Fruit fly (Drosophila melanogaster) whole organism, embryonic: ENCODE results near the gene Tyler.

ENCODE experiments used
- Ada2b ChIP-seq: fragments of 200-800 bp; sonication (Bioruptor generic); IDR thresholded peaks from 2 replicates; pipeline ENCODE4 v1.3.6; 2022; ENCODE audit warnings: missing biosample characterization, missing genetic modification characterization
- B-H1 ChIP-seq: fragments of 200-800 bp; sonication (Bioruptor generic); IDR thresholded peaks from 3 replicates; pipeline ENCODE4 v1.3.6; 2022; ENCODE audit warnings: missing biosample characterization, missing genetic modification characterization
- CG11560 ChIP-seq: fragments of 200-800 bp; sonication (Bioruptor generic); IDR thresholded peaks from 3 replicates; pipeline ENCODE4 v1.3.6; 2022; ENCODE audit warnings: missing biosample characterization, missing genetic modification characterization
- CG12219 ChIP-seq: fragments of 200-800 bp; sonication (Bioruptor generic); optimal IDR thresholded peaks from 3 replicates; lab custom pipeline; 2018; ENCODE audit warnings: missing biosample characterization, mild to moderate bottlenecking, missing genetic modification characterization
- CG14710 ChIP-seq: fragments of 200-800 bp; sonication (Bioruptor generic); optimal IDR thresholded peaks from 3 replicates; lab custom pipeline; 2019; ENCODE audit warnings: missing biosample characterization, mild to moderate bottlenecking, missing genetic modification characterization, moderate library complexity
- CG17385 ChIP-seq: fragments of 200-800 bp; sonication (Bioruptor generic); optimal IDR thresholded peaks from 3 replicates; lab custom pipeline; 2018; ENCODE audit warnings: missing biosample characterization, mild to moderate bottlenecking, missing genetic modification characterization
- CG17912 ChIP-seq: fragments of 200-800 bp; sonication (Bioruptor generic); optimal IDR thresholded peaks from 2 replicates; lab custom pipeline; 2018; ENCODE audit warnings: missing biosample characterization, mild to moderate bottlenecking, missing genetic modification characterization
- CG18764 ChIP-seq: fragments of 200-800 bp; sonication (Bioruptor generic); optimal IDR thresholded peaks from 3 replicates; lab custom pipeline; 2016; ENCODE audit warnings: missing biosample characterization, missing genetic modification characterization
- CG31388 ChIP-seq: fragments of 200-800 bp; sonication (Bioruptor generic); optimal IDR thresholded peaks from 2 replicates; lab custom pipeline; 2016; ENCODE audit warnings: missing biosample characterization, missing genetic modification characterization
- CG3163 ChIP-seq: fragments of 200-800 bp; sonication (Bioruptor generic); optimal IDR thresholded peaks from 3 replicates; lab custom pipeline; 2016; ENCODE audit warnings: missing biosample characterization, missing genetic modification characterization
- CG3838 ChIP-seq: fragments of 200-800 bp; sonication (Bioruptor generic); optimal IDR thresholded peaks from 3 replicates; lab custom pipeline; 2016; ENCODE audit warnings: missing biosample characterization, missing genetic modification characterization
- CG4282 ChIP-seq: fragments of 200-800 bp; sonication (Bioruptor generic); optimal IDR thresholded peaks from 2 replicates; lab custom pipeline; 2016; ENCODE audit warnings: missing biosample characterization, missing genetic modification characterization
- CG43689 ChIP-seq: fragments of 200-800 bp; sonication (Bioruptor generic); IDR thresholded peaks from 2 replicates; pipeline ENCODE4 v1.3.6; 2022; ENCODE audit warnings: missing biosample characterization, missing genetic modification characterization
- CG4617 ChIP-seq: fragments of 200-800 bp; sonication (Bioruptor generic); optimal IDR thresholded peaks from 3 replicates; lab custom pipeline; 2016; ENCODE audit warnings: missing biosample characterization, missing genetic modification characterization, borderline replicate concordance
- CG6254 ChIP-seq: fragments of 200-800 bp; sonication (Bioruptor generic); optimal IDR thresholded peaks from 3 replicates; lab custom pipeline; 2017; ENCODE audit warnings: mild to moderate bottlenecking, missing biosample characterization, missing genetic modification reagents, missing genetic modification characterization
- CG6854 ChIP-seq: fragments of 200-800 bp; sonication (Bioruptor generic); optimal IDR thresholded peaks from 3 replicates; lab custom pipeline; 2017; ENCODE audit warnings: missing biosample characterization, mild to moderate bottlenecking, missing genetic modification characterization
- CG7357 ChIP-seq: fragments of 200-800 bp; sonication (Bioruptor generic); IDR thresholded peaks from 3 replicates; pipeline ENCODE4 v1.3.6; 2022; ENCODE audit warnings: missing biosample characterization, missing genetic modification characterization
- CG7839 ChIP-seq: fragments of 200-800 bp; sonication (Bioruptor generic); optimal IDR thresholded peaks from 3 replicates; lab custom pipeline; 2018; ENCODE audit warnings: missing biosample characterization, mild to moderate bottlenecking, missing genetic modification characterization, moderate library complexity
- CG8089 ChIP-seq: fragments of 200-800 bp; sonication (Bioruptor generic); optimal IDR thresholded peaks from 3 replicates; lab custom pipeline; 2016; ENCODE audit warnings: missing biosample characterization, missing genetic modification characterization
- CG8290 ChIP-seq, 3 experiments: fragments of 200-800 bp; sonication (Bioruptor generic); optimal IDR thresholded peaks; 2 replicates each; lab custom pipeline; 2016 to 2019; ENCODE audit warnings: missing biosample characterization in 3 of 3, missing genetic modification characterization in 3 of 3, mild to moderate bottlenecking in 2 of 3, moderate library complexity in 1 of 3
- CG8388 ChIP-seq: fragments of 200-800 bp; sonication (Bioruptor generic); optimal IDR thresholded peaks from 2 replicates; lab custom pipeline; 2019; ENCODE audit warnings: missing biosample characterization, mild to moderate bottlenecking, missing genetic modification characterization, moderate library complexity
- CG9727 ChIP-seq: fragments of 200-800 bp; sonication (Bioruptor generic); optimal IDR thresholded peaks from 3 replicates; lab custom pipeline; 2017; ENCODE audit warnings: missing biosample characterization, mild to moderate bottlenecking, missing genetic modification characterization
- CG9817 ChIP-seq: fragments of 200-800 bp; sonication (Bioruptor generic); optimal IDR thresholded peaks from 2 replicates; lab custom pipeline; 2018; ENCODE audit warnings: missing biosample characterization, mild to moderate bottlenecking, missing genetic modification characterization, moderate library complexity
- CoRest ChIP-seq: fragments of 200-800 bp; sonication (Bioruptor generic); optimal IDR thresholded peaks from 3 replicates; lab custom pipeline; 2018; ENCODE audit warnings: missing biosample characterization, mild to moderate bottlenecking, missing genetic modification characterization, moderate library complexity
- CrebB ChIP-seq: fragments of 200-800 bp; sonication (Bioruptor generic); optimal IDR thresholded peaks from 3 replicates; lab custom pipeline; 2018; ENCODE audit warnings: missing biosample characterization, mild to moderate bottlenecking, missing genetic modification characterization
- D19A ChIP-seq: fragments of 200-800 bp; optimal IDR thresholded peaks from 3 replicates; lab custom pipeline; 2019; ENCODE audit warnings: missing biosample characterization, mild to moderate bottlenecking, missing genetic modification characterization, moderate library complexity
- D19B ChIP-seq: fragments of 200-800 bp; sonication (Bioruptor generic); optimal IDR thresholded peaks from 2 replicates; lab custom pipeline; 2017; ENCODE audit warnings: missing biosample characterization, mild to moderate bottlenecking, missing genetic modification characterization
- Dbx ChIP-seq: fragments of 200-800 bp; sonication (Bioruptor generic); IDR thresholded peaks from 3 replicates; pipeline ENCODE4 v1.3.6; 2022; ENCODE audit warnings: missing biosample characterization, missing genetic modification characterization
- Doc3 ChIP-seq: fragments of 200-800 bp; sonication (Bioruptor generic); IDR thresholded peaks from 3 replicates; pipeline ENCODE4 v1.3.6; 2022; ENCODE audit warnings: missing biosample characterization, missing genetic modification characterization; ENCODE audit not compliant: partially characterized antibody
- HmgD ChIP-seq: fragments of 200-800 bp; sonication (Bioruptor generic); optimal IDR thresholded peaks from 3 replicates; lab custom pipeline; 2016; ENCODE audit warnings: missing biosample characterization, missing genetic modification characterization
- Mad ChIP-seq: fragments of 200-800 bp; sonication (Bioruptor generic); optimal IDR thresholded peaks from 2 replicates; lab custom pipeline; 2016; ENCODE audit warnings: missing biosample characterization, missing genetic modification characterization
- Sry-β ChIP-seq: fragments of 200-800 bp; sonication (Bioruptor generic); optimal IDR thresholded peaks from 2 replicates; lab custom pipeline; 2018; ENCODE audit warnings: missing biosample characterization, mild to moderate bottlenecking, missing genetic modification characterization, moderate library complexity
- Xrp1 ChIP-seq: fragments of 200-800 bp; sonication (Bioruptor generic); IDR thresholded peaks from 2 replicates; pipeline ENCODE4 v1.3.6; 2022; ENCODE audit warnings: missing biosample characterization, missing genetic modification characterization
- amos ChIP-seq: fragments of 200-800 bp; sonication (Bioruptor generic); IDR thresholded peaks from 2 replicates; pipeline ENCODE4 v1.3.6; 2022; ENCODE audit warnings: missing biosample characterization, missing genetic modification characterization; ENCODE audit not compliant: partially characterized antibody
- ash1 ChIP-seq: fragments of 200-800 bp; sonication (Bioruptor generic); optimal IDR thresholded peaks from 2 replicates; lab custom pipeline; 2018; ENCODE audit warnings: missing biosample characterization, mild to moderate bottlenecking, missing genetic modification characterization
- ato ChIP-seq: fragments of 200-800 bp; sonication (Bioruptor generic); IDR thresholded peaks from 2 replicates; pipeline ENCODE4 v1.3.6; 2022; ENCODE audit warnings: missing biosample characterization, missing genetic modification characterization; ENCODE audit not compliant: partially characterized antibody
- cg ChIP-seq: fragments of 200-800 bp; sonication (Bioruptor generic); optimal IDR thresholded peaks from 3 replicates; lab custom pipeline; 2019; ENCODE audit warnings: missing biosample characterization, mild to moderate bottlenecking, missing genetic modification characterization, moderate library complexity
- corto ChIP-seq: fragments of 200-800 bp; sonication (Bioruptor generic); optimal IDR thresholded peaks from 2 replicates; lab custom pipeline; 2016; ENCODE audit warnings: missing biosample characterization, mild to moderate bottlenecking, missing genetic modification characterization, moderate library complexity
- da ChIP-seq: fragments of 200-800 bp; sonication (Bioruptor generic); optimal IDR thresholded peaks from 2 replicates; lab custom pipeline; 2016; ENCODE audit warnings: missing biosample characterization, missing genetic modification characterization
- gcm ChIP-seq: fragments of 200-800 bp; sonication (Bioruptor generic); optimal IDR thresholded peaks from 2 replicates; lab custom pipeline; 2019; ENCODE audit warnings: missing biosample characterization, mild to moderate bottlenecking, missing genetic modification characterization, moderate library complexity
- hb ChIP-seq: fragments of 200-800 bp; sonication (Bioruptor generic); IDR thresholded peaks from 3 replicates; pipeline ENCODE4 v1.3.6; 2022; ENCODE audit warnings: missing biosample characterization, missing genetic modification characterization; ENCODE audit not compliant: partially characterized antibody
- luna ChIP-seq: fragments of 200-800 bp; sonication (Bioruptor generic); optimal IDR thresholded peaks from 2 replicates; lab custom pipeline; 2016; ENCODE audit warnings: missing biosample characterization, missing genetic modification characterization
- nmo ChIP-seq: fragments of 200-800 bp; sonication (Bioruptor generic); optimal IDR thresholded peaks from 2 replicates; lab custom pipeline; 2018; ENCODE audit warnings: missing biosample characterization, mild to moderate bottlenecking, missing genetic modification characterization, moderate library complexity
- oc ChIP-seq: fragments of 200-800 bp; sonication (Bioruptor generic); optimal IDR thresholded peaks from 2 replicates; lab custom pipeline; 2018; ENCODE audit warnings: missing biosample characterization, mild to moderate bottlenecking, missing genetic modification characterization, moderate library complexity
- rib ChIP-seq: fragments of 200-800 bp; sonication (Bioruptor generic); IDR thresholded peaks from 2 replicates; pipeline ENCODE4 v1.3.6; 2022; ENCODE audit warnings: missing biosample characterization, missing genetic modification characterization
- tll ChIP-seq, 2 experiments: fragments of 200-800 bp in 1 of 2; fragments of >200 bp in 1 of 2; sonication (Bioruptor generic) in 1 of 2; optimal IDR thresholded peaks; 2 replicates each; lab custom pipeline; 2017 to 2019; ENCODE audit warnings: missing biosample characterization in 2 of 2, missing genetic modification characterization in 2 of 2, mild to moderate bottlenecking in 1 of 2, moderate library complexity in 1 of 2
- tup ChIP-seq: fragments of 200-800 bp; sonication (Bioruptor generic); optimal IDR thresholded peaks from 2 replicates; lab custom pipeline; 2016; ENCODE audit warnings: missing biosample characterization, mild to moderate bottlenecking, missing genetic modification characterization, moderate library complexity
- zen ChIP-seq: fragments of 200-800 bp; sonication (Bioruptor generic); optimal IDR thresholded peaks from 3 replicates; lab custom pipeline; 2018; ENCODE audit warnings: missing biosample characterization, mild to moderate bottlenecking, missing genetic modification characterization, moderate library complexity
- zf30C ChIP-seq: fragments of 200-800 bp; sonication (Bioruptor generic); optimal IDR thresholded peaks from 3 replicates; lab custom pipeline; 2018; ENCODE audit warnings: missing biosample characterization, mild to moderate bottlenecking, missing genetic modification characterization

Gene Tyler

DNA sequence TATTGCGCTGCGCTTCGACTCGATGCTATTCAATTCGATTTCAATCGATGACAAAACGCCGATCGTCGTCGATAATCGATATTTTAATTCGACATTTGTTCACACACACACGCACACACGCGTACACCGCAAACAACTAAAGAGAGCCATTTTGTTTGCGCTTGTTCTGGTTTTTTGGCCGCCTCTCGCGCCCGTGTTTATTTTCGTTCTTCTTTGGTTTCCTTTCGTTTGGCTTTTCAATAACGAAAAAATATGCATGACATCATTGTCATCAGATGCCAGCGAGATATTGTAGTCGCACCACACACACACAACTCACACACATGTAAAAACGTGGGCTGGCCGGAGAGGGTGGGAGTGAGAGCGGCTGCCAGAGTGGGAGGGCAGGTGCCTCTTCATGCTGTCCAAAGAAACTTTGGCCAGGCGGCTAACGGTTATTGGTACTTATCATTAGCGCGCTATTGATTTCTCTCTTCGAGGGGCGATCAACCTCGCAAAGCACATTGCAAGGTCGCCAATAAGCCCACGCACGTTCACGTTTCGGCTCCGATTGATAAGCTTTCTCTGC is 3.2 kb upstream of the Tyler start (continued):
- TF ChIP-seq amos (GFP tag; lab: Robert Waterston, UW) (peak; percentile 45; the same call in 1 of the 2 replicates), tup (no peak), CG7839 (no peak), CG43689 (no peak), CG8089 (GFP tag; lab: Kevin White, UChicago) (no peak), nmo (GFP tag; lab: Kevin White, UChicago) (no peak), CG12219 (GFP tag; lab: Kevin White, UChicago) (no peak), zen (no peak), D19B (no peak), CG8290 (GFP tag; optimal IDR thresholded peaks at IDR 0.05; lab: Kevin White, UChicago) (no peak), CG8290 (tag; optimal IDR thresholded peaks at IDR 0.05; lab: Kevin White, UChicago) (peak in 1 of 2 experiments; percentile 19), corto (GFP tag; lab: Kevin White, UChicago) (no peak), zf30C (peak; percentile 31), cg (GFP tag; lab: Kevin White, UChicago) (peak; percentile 85), CG4617 (GFP tag; lab: Kevin White, UChicago) (no peak), oc (tag; lab: Kevin White, UChicago) (peak; percentile 24), Doc3 (GFP tag; lab: Robert Waterston, UW) (peak; percentile 42; the same call in 1 of the 3 replicates), hb (no peak), CG11560 (tag; lab: Robert Waterston, UW) (no peak), tll (GFP tag; optimal IDR thresholded peaks at IDR 0.05; lab: Kevin White, UChicago) (no peak), CG3163 (GFP tag; lab: Kevin White, UChicago) (no peak), CG3838 (GFP tag; lab: Kevin White, UChicago) (no peak), CG6254 (GFP tag; lab: Kevin White, UChicago) (no peak), CrebB (tag; lab: Kevin White, UChicago) (peak; percentile 15), Mad (GFP tag; lab: Kevin White, UChicago) (no peak), ash1 (GFP tag; lab: Kevin White, UChicago) (no peak), CG6854 (GFP tag; lab: Kevin White, UChicago) (peak; percentile 16), Ada2b (GFP tag; lab: Robert Waterston, UW) (no peak), CG7357 (GFP tag; lab: Robert Waterston, UW) (no peak), CG9817 (tag; lab: Kevin White, UChicago) (no peak), CG14710 (no peak), Dbx (no peak), HmgD (GFP tag; lab: Kevin White, UChicago) (no peak), CG4282 (no peak), ato (GFP tag; lab: Robert Waterston, UW) (peak; percentile 29; the same call in 1 of the 2 replicates), gcm (GFP tag; lab: Kevin White, UChicago) (no peak), CG18764 (GFP tag; lab: Kevin White, UChicago) (no peak), CoRest (no peak), da (GFP tag; lab: Kevin White, UChicago) (no peak), rib (GFP tag; lab: Robert Waterston, UW) (no peak), CG8388 (GFP tag; lab: Kevin White, UChicago) (no peak), B-H1 (GFP tag; lab: Robert Waterston, UW) (no peak), luna (GFP tag; lab: Kevin White, UChicago) (no peak), D19A (no peak), CG17385 (GFP tag; lab: Kevin White, UChicago) (no peak), CG9727 (GFP tag; lab: Kevin White, UChicago) (no peak), CG31388 (GFP tag; lab: Kevin White, UChicago) (no peak), Sry-β (GFP tag; lab: Kevin White, UChicago) (no peak), CG17912 (GFP tag; lab: Kevin White, UChicago) (no peak), Xrp1 (GFP tag; lab: Robert Waterston, UW) (peak; percentile 17; the same call in 1 of the 2 replicates)
